Fruit fly (Drosophila melanogaster): Measurements from ENCODE around the gene sti.

Gene sti

dm6 chr3L:12496428-12497344, 17.9 kb downstream of the sti start, which contains the start of gene CG10657:
Gene CG10657, minus strand, starts transcription at chr3L:12497216.
- peak; percentile 25 for TF ChIP-seq kay (GFP tag; ENCODE audit: borderline replicate concordance)
- TF ChIP-seq CG33017 (tag; optimal IDR thresholded peaks at IDR 0.05), result no peak
- no peak for TF ChIP-seq CG12768 (GFP tag; optimal IDR thresholded peaks at IDR 0.05)
- no peak for TF ChIP-seq CG14711 (tag; optimal IDR thresholded peaks at IDR 0.05)
- no peak for TF ChIP-seq CG7045 (GFP tag; optimal IDR thresholded peaks at IDR 0.05)
- no peak for TF ChIP-seq bab1 (GFP tag; optimal IDR thresholded peaks at IDR 0.05)

dm6 chr3L:12495312-12495725, 19.3 kb downstream of the sti start:
- TF ChIP-seq CG5204 (GFP tag; optimal IDR thresholded peaks at IDR 0.05) (peak; percentile 27), pad (GFP tag; optimal IDR thresholded peaks at IDR 0.05) (no peak)

dm6 chr3L:12494273-12494672, 20.3 kb downstream of the sti start:
- no peak for TF ChIP-seq Crg-1 (GFP tag; optimal IDR thresholded peaks at IDR 0.05)
- no peak for TF ChIP-seq CG7101 (tag; optimal IDR thresholded peaks at IDR 0.05)
- TF ChIP-seq CG7045 (GFP tag; optimal IDR thresholded peaks at IDR 0.05), result no peak
- TF ChIP-seq Clk (GFP tag; optimal IDR thresholded peaks at IDR 0.05), result no peak

- TF ChIP-seq CG14711 (tag; optimal IDR thresholded peaks at IDR 0.05) (peak; percentile 89), kay (GFP tag; ENCODE audit: borderline replicate concordance) (peak; percentile 95), CG7045 (GFP tag; optimal IDR thresholded peaks at IDR 0.05) (peak; percentile 88), ovo (GFP tag; optimal IDR thresholded peaks at IDR 0.05) (no peak), bab1 (GFP tag; optimal IDR thresholded peaks at IDR 0.05) (peak; percentile 88), pad (GFP tag; optimal IDR thresholded peaks at IDR 0.05) (peak; percentile 58), CG5204 (GFP tag; optimal IDR thresholded peaks at IDR 0.05) (peak; percentile 89), Crg-1 (GFP tag; optimal IDR thresholded peaks at IDR 0.05) (peak; percentile 56), Hr96 (GFP tag; optimal IDR thresholded peaks at IDR 0.05) (peak; percentile 64), CG12768 (GFP tag; optimal IDR thresholded peaks at IDR 0.05) (peak; percentile 90), cnc (optimal IDR thresholded peaks at IDR 0.05) (no peak), toe (GFP tag; optimal IDR thresholded peaks at IDR 0.05) (peak; percentile 58), CG11617 (GFP tag; optimal IDR thresholded peaks at IDR 0.05) (peak; percentile 86), CG1620 (GFP tag; optimal IDR thresholded peaks at IDR 0.05) (peak; percentile 54), Clk (GFP tag; optimal IDR thresholded peaks at IDR 0.05) (peak; percentile 74), CG7101 (tag; optimal IDR thresholded peaks at IDR 0.05) (peak; percentile 94), CG33017 (tag; optimal IDR thresholded peaks at IDR 0.05) (peak; percentile 96), cic (GFP tag; optimal IDR thresholded peaks at IDR 0.05) (peak; percentile 47), Mnt (GFP tag; optimal IDR thresholded peaks at IDR 0.05) (peak; percentile 68), tj (GFP tag; optimal IDR thresholded peaks at IDR 0.05) (peak; percentile 66)
These were observed 24.1 kb downstream of the sti start, which contains the start of gene CG10660 for dm6 chr3L:12490418-12491035. Gene CG10660, minus strand, starts transcription at chr3L:12490676.

- TF ChIP-seq Crg-1 (GFP tag; optimal IDR thresholded peaks at IDR 0.05), result no peak
- TF ChIP-seq kay (GFP tag; ENCODE audit: borderline replicate concordance), result no peak
- TF ChIP-seq Clk (GFP tag; optimal IDR thresholded peaks at IDR 0.05), result no peak
- TF ChIP-seq ovo (GFP tag; optimal IDR thresholded peaks at IDR 0.05), result no peak
- TF ChIP-seq cic (GFP tag; optimal IDR thresholded peaks at IDR 0.05), result no peak
- TF ChIP-seq CG1620 (GFP tag; optimal IDR thresholded peaks at IDR 0.05), result no peak
- TF ChIP-seq Hr96 (GFP tag; optimal IDR thresholded peaks at IDR 0.05), result no peak
- TF ChIP-seq Mnt (GFP tag; optimal IDR thresholded peaks at IDR 0.05), result no peak
- TF ChIP-seq CG7101 (tag; optimal IDR thresholded peaks at IDR 0.05), result no peak
- no peak for TF ChIP-seq CG14711 (tag; optimal IDR thresholded peaks at IDR 0.05)
- TF ChIP-seq CG7045 (GFP tag; optimal IDR thresholded peaks at IDR 0.05), result no peak
These were observed 24.7 kb downstream of the sti start for dm6 chr3L:12489952-12490351.

dm6 chr3L:12486175-12486574, 28.4 kb downstream of the sti start:
- TF ChIP-seq kay (GFP tag; ENCODE audit: borderline replicate concordance) (no peak), cic (GFP tag; optimal IDR thresholded peaks at IDR 0.05) (no peak), tj (GFP tag; optimal IDR thresholded peaks at IDR 0.05) (no peak), CG12768 (GFP tag; optimal IDR thresholded peaks at IDR 0.05) (no peak), CG5204 (GFP tag; optimal IDR thresholded peaks at IDR 0.05) (no peak), Crg-1 (GFP tag; optimal IDR thresholded peaks at IDR 0.05) (no peak), pad (GFP tag; optimal IDR thresholded peaks at IDR 0.05) (no peak), bab1 (GFP tag; optimal IDR thresholded peaks at IDR 0.05) (no peak), Mnt (GFP tag; optimal IDR thresholded peaks at IDR 0.05) (no peak), CG7101 (tag; optimal IDR thresholded peaks at IDR 0.05) (no peak), CG14711 (tag; optimal IDR thresholded peaks at IDR 0.05) (no peak), CG1620 (GFP tag; optimal IDR thresholded peaks at IDR 0.05) (no peak), Hr96 (GFP tag; optimal IDR thresholded peaks at IDR 0.05) (no peak), Clk (GFP tag; optimal IDR thresholded peaks at IDR 0.05) (no peak), CG7045 (GFP tag; optimal IDR thresholded peaks at IDR 0.05) (no peak), ovo (GFP tag; optimal IDR thresholded peaks at IDR 0.05) (no peak), toe (GFP tag; optimal IDR thresholded peaks at IDR 0.05) (no peak), CG11617 (GFP tag; optimal IDR thresholded peaks at IDR 0.05) (no peak), cnc (optimal IDR thresholded peaks at IDR 0.05) (no peak)

Measured in whole organism, adult.